Fruit fly (Drosophila melanogaster) whole organism, adult: ENCODE results near the gene Pbgs.

Source experiments
- CG11617 ChIP-seq: fragments of 200-800 bp; sonication (Bioruptor generic); optimal IDR thresholded peaks from 2 replicates; lab custom pipeline; 2017; ENCODE audit warnings: mild to moderate bottlenecking, missing biosample characterization, missing genetic modification reagents, missing genetic modification characterization
- CG12768 ChIP-seq: fragments of 200-800 bp; sonication (Bioruptor generic); optimal IDR thresholded peaks from 2 replicates; lab custom pipeline; 2017; ENCODE audit warnings: missing biosample characterization, missing genetic modification characterization, mild to moderate bottlenecking, moderate library complexity, missing genetic modification reagents
- CG14711 ChIP-seq: fragments of 200-800 bp; sonication (Bioruptor generic); optimal IDR thresholded peaks from 2 replicates; lab custom pipeline; 2018; ENCODE audit warnings: missing biosample characterization, mild to moderate bottlenecking, missing genetic modification characterization, moderate library complexity
- CG1620 ChIP-seq: fragments of 200-800 bp; sonication (Bioruptor generic); optimal IDR thresholded peaks from 2 replicates; lab custom pipeline; 2016; ENCODE audit warnings: missing biosample characterization, missing genetic modification characterization
- CG33017 ChIP-seq: fragments of 200-800 bp; sonication (Bioruptor generic); optimal IDR thresholded peaks from 2 replicates; lab custom pipeline; 2018; ENCODE audit warnings: missing biosample characterization, mild to moderate bottlenecking, missing genetic modification characterization, moderate library complexity
- CG5204 ChIP-seq: fragments of 200-800 bp; sonication (Bioruptor generic); optimal IDR thresholded peaks from 2 replicates; lab custom pipeline; 2016; ENCODE audit warnings: missing biosample characterization, missing genetic modification characterization
- CG7045 ChIP-seq: fragments of 200-800 bp; sonication (Bioruptor generic); optimal IDR thresholded peaks from 2 replicates; lab custom pipeline; 2017; ENCODE audit warnings: missing biosample characterization, mild to moderate bottlenecking, missing genetic modification characterization
- CG7101 ChIP-seq: fragments of 200-800 bp; sonication (Bioruptor generic); optimal IDR thresholded peaks from 2 replicates; lab custom pipeline; 2018; ENCODE audit warnings: missing biosample characterization, mild to moderate bottlenecking, missing genetic modification characterization, moderate library complexity
- Clk ChIP-seq: fragments of 200-800 bp; sonication (Bioruptor generic); optimal IDR thresholded peaks from 2 replicates; lab custom pipeline; 2017; ENCODE audit warnings: missing biosample characterization, missing genetic modification characterization
- Crg-1 ChIP-seq: fragments of 200-800 bp; sonication (Bioruptor generic); optimal IDR thresholded peaks from 2 replicates; lab custom pipeline; 2016; ENCODE audit warnings: missing biosample characterization, missing genetic modification characterization
- Hr96 ChIP-seq: fragments of 200-800 bp; sonication (Bioruptor generic); optimal IDR thresholded peaks from 2 replicates; lab custom pipeline; 2016; ENCODE audit warnings: missing biosample characterization, missing genetic modification characterization
- Mnt ChIP-seq: fragments of 200-800 bp; sonication (Bioruptor generic); optimal IDR thresholded peaks from 2 replicates; lab custom pipeline; 2016; ENCODE audit warnings: missing biosample characterization, mild to moderate bottlenecking, missing genetic modification characterization
- bab1 ChIP-seq: fragments of 200-800 bp; sonication (Bioruptor generic); optimal IDR thresholded peaks from 3 replicates; lab custom pipeline; 2019; ENCODE audit warnings: missing biosample characterization, mild to moderate bottlenecking, missing genetic modification characterization, moderate library complexity
- cic ChIP-seq: fragments of 200-800 bp; sonication (Bioruptor generic); optimal IDR thresholded peaks from 2 replicates; lab custom pipeline; 2017; ENCODE audit warnings: missing biosample characterization, mild to moderate bottlenecking, missing genetic modification characterization, moderate library complexity
- cnc ChIP-seq, 2 experiments: fragments of >200 bp; optimal IDR thresholded peaks; 2 replicates each; lab custom pipeline; 2017
- kay ChIP-seq: fragments of 200-800 bp; sonication (Bioruptor generic); peaks from one replicate; lab custom pipeline; 2016; ENCODE audit warnings: missing biosample characterization, missing genetic modification characterization, borderline replicate concordance
- ovo ChIP-seq: fragments of 200-800 bp; sonication (Bioruptor generic); optimal IDR thresholded peaks from 2 replicates; lab custom pipeline; 2016; ENCODE audit warnings: missing biosample characterization, missing genetic modification characterization
- pad ChIP-seq: fragments of 200-800 bp; sonication (Bioruptor generic); optimal IDR thresholded peaks from 3 replicates; lab custom pipeline; 2017; ENCODE audit warnings: missing biosample characterization, missing genetic modification characterization, mild to moderate bottlenecking, moderate library complexity, missing genetic modification reagents
- tj ChIP-seq: fragments of 200-800 bp; sonication (Bioruptor generic); optimal IDR thresholded peaks from 3 replicates; lab custom pipeline; 2017; ENCODE audit warnings: missing biosample characterization, mild to moderate bottlenecking, missing genetic modification characterization, moderate library complexity
- toe ChIP-seq: fragments of 200-800 bp; sonication (Bioruptor generic); optimal IDR thresholded peaks from 2 replicates; lab custom pipeline; 2016; ENCODE audit warnings: missing biosample characterization, missing genetic modification characterization

Pbgs gene

dm6 chr3L:12276495-12276894, 5.3 kb upstream of the Pbgs start:
- TF ChIP-seq CG1620 (GFP tag; lab: Kevin White, UChicago) (no peak), pad (GFP tag; lab: Kevin White, UChicago) (no peak), kay (GFP tag; lab: Kevin White, UChicago) (no peak), cnc (optimal IDR thresholded peaks at IDR 0.05; lab: Kevin White, UChicago) (no peak), toe (GFP tag; lab: Kevin White, UChicago) (no peak), bab1 (no peak)

- TF ChIP-seq bab1 (peak; percentile 9), cic (GFP tag; lab: Kevin White, UChicago) (peak; percentile 11), CG33017 (tag; lab: Kevin White, UChicago) (peak; percentile 64), CG14711 (tag; lab: Kevin White, UChicago) (peak; percentile 64), CG5204 (GFP tag; lab: Kevin White, UChicago) (no peak), CG11617 (GFP tag; lab: Kevin White, UChicago) (peak; percentile 55), Clk (GFP tag; lab: Kevin White, UChicago) (no peak), ovo (no peak), CG7101 (tag; lab: Kevin White, UChicago) (peak; percentile 45), CG12768 (GFP tag; lab: Kevin White, UChicago) (peak; percentile 12), Mnt (GFP tag; lab: Kevin White, UChicago) (no peak), tj (GFP tag; lab: Kevin White, UChicago) (peak; percentile 64), pad (GFP tag; lab: Kevin White, UChicago) (peak; percentile 16)
These were observed 4.5 kb upstream of the Pbgs start for dm6 chr3L:12275572-12276042.

dm6 chr3L:12269867-12270266, 1.3 kb downstream of the Pbgs start:
- TF ChIP-seq bab1 (no peak), CG1620 (GFP tag; lab: Kevin White, UChicago) (no peak), kay (GFP tag; lab: Kevin White, UChicago) (no peak), cnc (optimal IDR thresholded peaks at IDR 0.05; lab: Kevin White, UChicago) (no peak), CG7045 (GFP tag; lab: Kevin White, UChicago) (peak; percentile 74), CG7101 (tag; lab: Kevin White, UChicago) (peak; percentile 88), toe (GFP tag; lab: Kevin White, UChicago) (peak; percentile 22), CG5204 (GFP tag; lab: Kevin White, UChicago) (peak; percentile 44), Clk (GFP tag; lab: Kevin White, UChicago) (no peak), ovo (no peak), tj (GFP tag; lab: Kevin White, UChicago) (peak; percentile 37), CG33017 (tag; lab: Kevin White, UChicago) (peak; percentile 87), pad (GFP tag; lab: Kevin White, UChicago) (peak; percentile 46), Mnt (GFP tag; lab: Kevin White, UChicago) (peak; percentile 45), CG11617 (GFP tag; lab: Kevin White, UChicago) (peak; percentile 85), CG12768 (GFP tag; lab: Kevin White, UChicago) (peak; percentile 77), Crg-1 (GFP tag; lab: Kevin White, UChicago) (no peak), cic (GFP tag; lab: Kevin White, UChicago) (peak; percentile 57), Hr96 (GFP tag; lab: Kevin White, UChicago) (peak; percentile 35), CG14711 (tag; lab: Kevin White, UChicago) (peak; percentile 70)

dm6 chr3L:12267332-12267914, 3.7 kb downstream of the Pbgs start, which contains the start of gene CG32100:
CG32100 (plus strand) TSS chr3L:12267528.
- no peak for TF ChIP-seq pad (GFP tag; lab: Kevin White, UChicago)
- no peak for TF ChIP-seq Mnt (GFP tag; lab: Kevin White, UChicago)

- TF ChIP-seq cnc (optimal IDR thresholded peaks at IDR 0.05; lab: Kevin White, UChicago) (no peak), CG11617 (GFP tag; lab: Kevin White, UChicago) (peak; percentile 88), toe (GFP tag; lab: Kevin White, UChicago) (peak; percentile 88), CG1620 (GFP tag; lab: Kevin White, UChicago) (peak; percentile 81), Mnt (GFP tag; lab: Kevin White, UChicago) (peak; percentile 76), CG5204 (GFP tag; lab: Kevin White, UChicago) (peak; percentile 92), cic (GFP tag; lab: Kevin White, UChicago) (peak; percentile 52), CG7101 (tag; lab: Kevin White, UChicago) (peak; percentile 93), Crg-1 (GFP tag; lab: Kevin White, UChicago) (peak; percentile 88), CG7045 (GFP tag; lab: Kevin White, UChicago) (peak; percentile 93), tj (GFP tag; lab: Kevin White, UChicago) (peak; percentile 71), Clk (GFP tag; lab: Kevin White, UChicago) (peak; percentile 69), ovo (peak; percentile 60), CG12768 (GFP tag; lab: Kevin White, UChicago) (peak; percentile 90), CG33017 (tag; lab: Kevin White, UChicago) (peak; percentile 86), bab1 (peak; percentile 91), pad (GFP tag; lab: Kevin White, UChicago) (peak; percentile 79), Hr96 (GFP tag; lab: Kevin White, UChicago) (peak; percentile 83), CG14711 (tag; lab: Kevin White, UChicago) (peak; percentile 87), kay (GFP tag; lab: Kevin White, UChicago) (peak; percentile 94)
These were observed 4.5 kb downstream of the Pbgs start, which contains the start of gene app for dm6 chr3L:12266343-12267287. app (minus strand) TSS chr3L:12266841.
